Fruit fly (Drosophila melanogaster) whole organism: Measurements from ENCODE around the gene dlp.

ENCODE experiments used
- CG8478 ChIP-seq: fragments of >200 bp; optimal IDR thresholded peaks from 2 replicates; lab custom pipeline; 2018; ENCODE audit warnings: inconsistent platforms
- Dll ChIP-seq: fragments of >200 bp; optimal IDR thresholded peaks from 2 replicates; lab custom pipeline; 2017
- EcR ChIP-seq, 2 experiments: fragments of >200 bp; optimal IDR thresholded peaks; 2 replicates each; lab custom pipeline; 2017; ENCODE audit warnings: missing biosample characterization in 2 of 2, missing genetic modification characterization in 2 of 2, missing genetic modification reagents in 2 of 2
- pan ChIP-seq: fragments of >200 bp; optimal IDR thresholded peaks from 2 replicates; lab custom pipeline; 2017
- psq ChIP-seq: fragments of >200 bp; optimal IDR thresholded peaks from 2 replicates; lab custom pipeline; 2017
- usp ChIP-seq: fragments of >200 bp; optimal IDR thresholded peaks from 2 replicates; lab custom pipeline; 2017; ENCODE audit warnings: missing biosample characterization, missing genetic modification characterization, mixed read lengths

The dlp gene

DNA sequence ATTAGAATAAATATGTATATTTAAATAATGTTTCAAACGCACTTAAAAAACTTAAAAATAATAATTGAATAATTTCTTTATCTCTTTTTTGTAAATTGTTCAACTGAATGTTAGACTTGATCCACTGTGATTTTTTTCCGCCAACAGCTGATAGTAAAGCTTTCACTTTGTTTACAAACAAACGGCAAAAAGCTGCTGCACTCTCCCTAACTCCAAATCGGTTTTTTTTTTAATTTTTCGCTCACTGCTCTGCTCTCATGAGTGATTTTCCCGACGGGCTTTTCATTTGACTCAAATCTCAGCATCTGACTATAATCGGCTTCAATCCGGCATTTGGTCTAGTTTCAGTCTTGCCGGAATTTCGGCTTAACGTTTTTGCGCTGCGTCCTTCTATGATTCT, 49.1 kb downstream of the dlp start:
- TF ChIP-seq usp (GFP tag; lab: Kevin White, UChicago) (no peak), Dll (lab: Kevin White, UChicago) (no peak), psq (lab: Kevin White, UChicago) (no peak), pan (lab: Kevin White, UChicago) (no peak), CG8478 (lab: Kevin White, UChicago) (no peak), EcR (GFP tag; optimal IDR thresholded peaks at IDR 0.05; lab: Kevin White, UChicago) (no peak)

- TF ChIP-seq EcR (GFP tag; optimal IDR thresholded peaks at IDR 0.05; lab: Kevin White, UChicago) (no peak), psq (lab: Kevin White, UChicago) (no peak), pan (lab: Kevin White, UChicago) (no peak), Dll (lab: Kevin White, UChicago) (no peak), CG8478 (lab: Kevin White, UChicago) (no peak), usp (GFP tag; lab: Kevin White, UChicago) (no peak)
Observed at dm6 chr3L:14684468-14684867, 52.1 kb downstream of the dlp start, which contains the start of gene Dnaaf6. TSS of gene Dnaaf6 (plus strand) at chr3L:14684768.

- no peak for TF ChIP-seq Dll (lab: Kevin White, UChicago)
- TF ChIP-seq pan (lab: Kevin White, UChicago), result no peak
- TF ChIP-seq CG8478 (lab: Kevin White, UChicago), result no peak
- no peak for TF ChIP-seq EcR (GFP tag; optimal IDR thresholded peaks at IDR 0.05; lab: Kevin White, UChicago)
- TF ChIP-seq psq (lab: Kevin White, UChicago), result no peak
- no peak for TF ChIP-seq usp (GFP tag; lab: Kevin White, UChicago)
Observed at dm6 chr3L:14686251-14686650, 53.9 kb downstream of the dlp start.

dm6 chr3L:14691047-14691446, 58.6 kb downstream of the dlp start, which contains the start of gene gdrd:
TSS of gene gdrd (plus strand) at chr3L:14691347.
- TF ChIP-seq CG8478 (lab: Kevin White, UChicago), result no peak
- no peak for TF ChIP-seq Dll (lab: Kevin White, UChicago)
- TF ChIP-seq pan (lab: Kevin White, UChicago), result no peak
- no peak for TF ChIP-seq EcR (GFP tag; optimal IDR thresholded peaks at IDR 0.05; lab: Kevin White, UChicago)
- TF ChIP-seq usp (GFP tag; lab: Kevin White, UChicago), result no peak
- TF ChIP-seq psq (lab: Kevin White, UChicago), result no peak

dm6 chr3L:14697005-14697404, 64.6 kb downstream of the dlp start, which contains the start of gene CG13474:
TSS of gene CG13474 (minus strand) at chr3L:14697105.
- no peak for TF ChIP-seq Dll (lab: Kevin White, UChicago)
- no peak for TF ChIP-seq CG8478 (lab: Kevin White, UChicago)
- no peak for TF ChIP-seq usp (GFP tag; lab: Kevin White, UChicago)
- no peak for TF ChIP-seq EcR (GFP tag; optimal IDR thresholded peaks at IDR 0.05; lab: Kevin White, UChicago)
- TF ChIP-seq psq (lab: Kevin White, UChicago), result no peak
- TF ChIP-seq pan (lab: Kevin White, UChicago), result no peak

DNA sequence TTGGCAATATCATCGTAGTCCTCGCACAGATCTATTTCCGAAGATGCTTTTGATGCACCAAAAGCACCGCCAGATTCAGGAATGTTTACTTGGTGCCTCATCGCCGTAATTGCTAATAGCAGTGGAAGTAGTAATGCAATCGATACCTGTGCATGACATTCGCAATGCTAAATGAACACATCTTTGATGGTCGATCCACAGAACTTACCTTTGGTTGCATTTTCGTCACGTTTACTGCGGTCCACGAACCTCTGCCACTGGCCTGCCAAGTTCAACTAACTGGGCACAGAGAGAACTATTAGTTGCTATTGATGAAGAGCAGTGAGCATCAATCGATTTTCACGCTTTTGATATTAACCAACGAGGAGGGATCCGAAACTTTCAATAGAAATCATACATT, 69.2 kb downstream of the dlp start, which contains the start of gene CG17177:
TSS of gene CG17177 (minus strand) at position 101 of the 400 bp plus-strand sequence.
- TF ChIP-seq pan (lab: Kevin White, UChicago) (no peak), EcR (GFP tag; optimal IDR thresholded peaks at IDR 0.05; lab: Kevin White, UChicago) (no peak), CG8478 (lab: Kevin White, UChicago) (no peak), Dll (lab: Kevin White, UChicago) (no peak), psq (lab: Kevin White, UChicago) (no peak), usp (GFP tag; lab: Kevin White, UChicago) (no peak)

dm6 chr3L:14705164-14705563, 72.8 kb downstream of the dlp start, which contains the start of gene CG13476:
TSS of gene CG13476 (plus strand) at chr3L:14705464.
- no peak for TF ChIP-seq psq (lab: Kevin White, UChicago)
- no peak for TF ChIP-seq CG8478 (lab: Kevin White, UChicago)
- no peak for TF ChIP-seq usp (GFP tag; lab: Kevin White, UChicago)
- TF ChIP-seq EcR (GFP tag; optimal IDR thresholded peaks at IDR 0.05; lab: Kevin White, UChicago), result no peak
- TF ChIP-seq pan (lab: Kevin White, UChicago), result no peak
- TF ChIP-seq Dll (lab: Kevin White, UChicago), result no peak

DNA sequence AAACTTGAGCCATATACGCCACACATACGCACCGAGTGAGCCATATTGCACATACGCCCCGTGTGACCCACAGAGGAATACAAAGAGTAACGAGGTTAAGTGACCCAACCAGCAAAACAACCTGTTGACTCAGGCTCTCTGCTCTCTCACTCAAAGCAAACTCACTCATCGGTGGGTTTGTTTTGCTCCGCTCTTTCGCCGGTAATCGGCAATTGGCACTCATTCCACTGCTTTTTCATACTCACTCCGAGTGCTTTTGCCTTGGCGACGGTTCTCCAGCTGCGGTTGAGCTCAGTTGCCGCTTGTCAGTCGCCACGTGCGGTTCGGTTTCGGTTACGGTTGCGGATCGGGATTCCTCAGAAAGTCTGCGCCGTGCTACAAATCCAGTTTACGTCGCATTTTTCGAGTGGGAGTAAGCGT, 74.1 kb downstream of the dlp start:
- peak; percentile 38 for TF ChIP-seq psq (lab: Kevin White, UChicago)
- no peak for TF ChIP-seq usp (GFP tag; lab: Kevin White, UChicago)

dm6 chr3L:14708053-14708452, 75.7 kb downstream of the dlp start:
- TF ChIP-seq CG8478 (lab: Kevin White, UChicago) (no peak), Dll (lab: Kevin White, UChicago) (no peak), pan (lab: Kevin White, UChicago) (no peak), EcR (GFP tag; optimal IDR thresholded peaks at IDR 0.05; lab: Kevin White, UChicago) (no peak), psq (lab: Kevin White, UChicago) (no peak), usp (GFP tag; lab: Kevin White, UChicago) (no peak)

dm6 chr3L:14712799-14713198, 80.4 kb downstream of the dlp start:
- no peak for TF ChIP-seq CG8478 (lab: Kevin White, UChicago)
- no peak for TF ChIP-seq usp (GFP tag; lab: Kevin White, UChicago)
- no peak for TF ChIP-seq EcR (GFP tag; optimal IDR thresholded peaks at IDR 0.05; lab: Kevin White, UChicago)
- TF ChIP-seq Dll (lab: Kevin White, UChicago), result no peak
- no peak for TF ChIP-seq pan (lab: Kevin White, UChicago)
- TF ChIP-seq psq (lab: Kevin White, UChicago), result no peak
